6 fruit fly cellular contexts compared by ENCODE assay signal in genomic region chr2L:16815989-16816749, dm6.
TF ChIP-seq lines count a peak whose summit lies in the region.

TSS of gene mdy (plus strand) at chr2L:16816660.

- peak; percentile 82 to 94 for TF ChIP-seq CTCF in S2 (optimal IDR thresholded peaks at IDR 0.05; lab: Kevin White, UChicago)
- TF ChIP-seq CTCF in whole organism, embryonic (GFP tag; optimal IDR thresholded peaks at IDR 0.05; lab: Kevin White, UChicago), result peak; percentile 99

TF ChIP-seq in whole organism, adult, 20 proteins besides CTCF, POLR2A, EP300 and RAD21 (continues in another document):
- TF ChIP-seq CG12768 (GFP tag; optimal IDR thresholded peaks at IDR 0.05; lab: Kevin White, UChicago) (no peak), tj (GFP tag; optimal IDR thresholded peaks at IDR 0.05; lab: Kevin White, UChicago) (no peak), CG5204 (GFP tag; optimal IDR thresholded peaks at IDR 0.05; lab: Kevin White, UChicago) (peak; percentile 70), Mnt (GFP tag; optimal IDR thresholded peaks at IDR 0.05; lab: Kevin White, UChicago) (peak; percentile 79), bab1 (GFP tag; optimal IDR thresholded peaks at IDR 0.05; lab: Kevin White, UChicago) (peak; percentile 65), ovo (GFP tag; optimal IDR thresholded peaks at IDR 0.05; lab: Kevin White, UChicago) (peak; percentile 25), toe (GFP tag; optimal IDR thresholded peaks at IDR 0.05; lab: Kevin White, UChicago) (peak; percentile 28), CG11617 (GFP tag; optimal IDR thresholded peaks at IDR 0.05; lab: Kevin White, UChicago) (peak; percentile 27), Hr96 (GFP tag; optimal IDR thresholded peaks at IDR 0.05; lab: Kevin White, UChicago) (peak; percentile 57), CG33017 (tag; optimal IDR thresholded peaks at IDR 0.05; lab: Kevin White, UChicago) (peak; percentile 13), pad (GFP tag; optimal IDR thresholded peaks at IDR 0.05; lab: Kevin White, UChicago) (peak; percentile 64), Clk (GFP tag; optimal IDR thresholded peaks at IDR 0.05; lab: Kevin White, UChicago) (no peak), cic (GFP tag; optimal IDR thresholded peaks at IDR 0.05; lab: Kevin White, UChicago) (peak; percentile 1), CG1620 (GFP tag; optimal IDR thresholded peaks at IDR 0.05; lab: Kevin White, UChicago) (peak; percentile 35), Crg-1 (GFP tag; optimal IDR thresholded peaks at IDR 0.05; lab: Kevin White, UChicago) (no peak), CG14711 (tag; optimal IDR thresholded peaks at IDR 0.05; lab: Kevin White, UChicago) (peak; percentile 27), cnc (optimal IDR thresholded peaks at IDR 0.05; lab: Kevin White, UChicago) (no peak), kay (GFP tag; lab: Kevin White, UChicago; ENCODE audit: borderline replicate concordance) (peak; percentile 92)

TF ChIP-seq in whole organism, embryonic, 481 proteins besides CTCF, POLR2A, EP300 and RAD21 (continues in another document):
- TF ChIP-seq CG6765 (GFP tag; optimal IDR thresholded peaks at IDR 0.05; lab: Kevin White, UChicago) (peak; percentile 30), zfh1 (GFP tag; IDR thresholded peaks at IDR 0.05; lab: Robert Waterston, UW) (peak; percentile 60; the same call in 2 of the 3 replicates), danr (GFP tag; IDR thresholded peaks at IDR 0.05; lab: Robert Waterston, UW) (0 out of 2 replicates have a peak, but pooled peaks have one; percentile 6), h (optimal IDR thresholded peaks at IDR 0.05; lab: Kevin White, UChicago) (no peak), hb (GFP tag; IDR thresholded peaks at IDR 0.05; lab: Robert Waterston, UW; ENCODE audit: partially characterized antibody) (0 out of 3 replicates have a peak, but pooled peaks have one; percentile 15), Antp (GFP tag; optimal IDR thresholded peaks at IDR 0.05; lab: Kevin White, UChicago) (peak; percentile 56), Hr78 (GFP tag; optimal IDR thresholded peaks at IDR 0.05; lab: Kevin White, UChicago) (no peak), CG4328 (GFP tag; optimal IDR thresholded peaks at IDR 0.05; lab: Kevin White, UChicago) (peak; percentile 0), E2f2 (GFP tag; IDR thresholded peaks at IDR 0.05; lab: Robert Waterston, UW) (peak; percentile 92), tap (tag; optimal IDR thresholded peaks at IDR 0.05; lab: Kevin White, UChicago) (no peak), dmrt99B (tag; optimal IDR thresholded peaks at IDR 0.05; lab: Kevin White, UChicago) (peak; percentile 42), CG14710 (tag; optimal IDR thresholded peaks at IDR 0.05; lab: Kevin White, UChicago) (peak; percentile 58), CG13775 (GFP tag; optimal IDR thresholded peaks at IDR 0.05; lab: Kevin White, UChicago) (peak; percentile 71), HmgD (GFP tag; optimal IDR thresholded peaks at IDR 0.05; lab: Kevin White, UChicago) (no peak), CG4820 (GFP tag; optimal IDR thresholded peaks at IDR 0.05; lab: Kevin White, UChicago) (peak; percentile 43), Stat92E (GFP tag; optimal IDR thresholded peaks at IDR 0.05; lab: Kevin White, UChicago) (peak in 1 of 3 experiments; percentile 83), chinmo (GFP tag; IDR thresholded peaks at IDR 0.05; lab: Robert Waterston, UW; ENCODE audit: partially characterized antibody) (0 out of 4 replicates have a peak, but pooled peaks have one; percentile 34)

TF ChIP-seq in whole organism, prepupa, 60 proteins besides CTCF, POLR2A, EP300 and RAD21 (continues in another document):
- peak; percentile 17 for TF ChIP-seq CG6276 (GFP tag; optimal IDR thresholded peaks at IDR 0.05; lab: Kevin White, UChicago)
- peak; percentile 67 for TF ChIP-seq fkh (GFP tag; optimal IDR thresholded peaks at IDR 0.05; lab: Kevin White, UChicago)
- TF ChIP-seq lz (GFP tag; optimal IDR thresholded peaks at IDR 0.05; lab: Kevin White, UChicago), result peak; percentile 69
- peak; percentile 63 for TF ChIP-seq CG32006 (GFP tag; optimal IDR thresholded peaks at IDR 0.05; lab: Kevin White, UChicago)
- TF ChIP-seq fd85E (GFP tag; optimal IDR thresholded peaks at IDR 0.05; lab: Kevin White, UChicago), result no peak
- peak; percentile 68 for TF ChIP-seq Sox102F (GFP tag; optimal IDR thresholded peaks at IDR 0.05; lab: Kevin White, UChicago)
- no peak for TF ChIP-seq CG7368 (GFP tag; optimal IDR thresholded peaks at IDR 0.05; lab: Kevin White, UChicago)
- TF ChIP-seq Lpt (GFP tag; optimal IDR thresholded peaks at IDR 0.05; lab: Kevin White, UChicago), result peak; percentile 44
- TF ChIP-seq eg (GFP tag; IDR thresholded peaks at IDR 0.05; lab: Robert Waterston, UW), result 0 out of 3 replicates have a peak, but pooled peaks have one; percentile 56
- peak; percentile 72 for TF ChIP-seq Eip75B (GFP tag; optimal IDR thresholded peaks at IDR 0.05; lab: Kevin White, UChicago)
- TF ChIP-seq CG11762 (GFP tag; optimal IDR thresholded peaks at IDR 0.05; lab: Kevin White, UChicago; ENCODE audit: insufficient read depth), result peak; percentile 49
- TF ChIP-seq Ets21C (GFP tag; optimal IDR thresholded peaks at IDR 0.05; lab: Kevin White, UChicago), result peak; percentile 52
- peak; percentile 59 for TF ChIP-seq CG10631 (GFP tag; optimal IDR thresholded peaks at IDR 0.05; lab: Kevin White, UChicago)
- TF ChIP-seq pdm3 (GFP tag; optimal IDR thresholded peaks at IDR 0.05; lab: Kevin White, UChicago), result peak; percentile 57
- no peak for TF ChIP-seq Sox15 (GFP tag; optimal IDR thresholded peaks at IDR 0.05; lab: Kevin White, UChicago)
- TF ChIP-seq spab (GFP tag; optimal IDR thresholded peaks at IDR 0.05; lab: Kevin White, UChicago), result no peak
- no peak for TF ChIP-seq CG9139 (GFP tag; optimal IDR thresholded peaks at IDR 0.05; lab: Kevin White, UChicago)
- peak; percentile 89 for TF ChIP-seq svp (GFP tag; lab: Kevin White, UChicago)
- TF ChIP-seq Hr4 (GFP tag; optimal IDR thresholded peaks at IDR 0.05; lab: Kevin White, UChicago), result peak; percentile 58

TF ChIP-seq in whole organism, pupa, 21 proteins besides CTCF, POLR2A, EP300 and RAD21 (continues in another document):
- TF ChIP-seq CG14655 (GFP tag; optimal IDR thresholded peaks at IDR 0.05; lab: Kevin White, UChicago) (peak; percentile 47), CG17806 (tag; optimal IDR thresholded peaks at IDR 0.05; lab: Kevin White, UChicago) (peak; percentile 37), gl (tag; optimal IDR thresholded peaks at IDR 0.05; lab: Kevin White, UChicago) (peak; percentile 25), CG9948 (tag; optimal IDR thresholded peaks at IDR 0.05; lab: Kevin White, UChicago) (peak; percentile 16), CG10348 (GFP tag; IDR thresholded peaks at IDR 0.05; lab: Robert Waterston, UW) (no peak), CG15710 (tag; optimal IDR thresholded peaks at IDR 0.05; lab: Kevin White, UChicago) (peak; percentile 57), CG34367 (tag; optimal IDR thresholded peaks at IDR 0.05; lab: Kevin White, UChicago) (peak; percentile 40), CG32121 (GFP tag; IDR thresholded peaks at IDR 0.05; lab: Robert Waterston, UW) (peak; percentile 65; the same call in 1 of the 2 replicates), CG8301 (tag; optimal IDR thresholded peaks at IDR 0.05; lab: Kevin White, UChicago) (peak; percentile 27), CG4496 (GFP tag; IDR thresholded peaks at IDR 0.05; lab: Robert Waterston, UW) (peak; percentile 31), Pif1A (GFP tag; optimal IDR thresholded peaks at IDR 0.05; lab: Kevin White, UChicago) (peak; percentile 52), fd96Ca (GFP tag; IDR thresholded peaks at IDR 0.05; lab: Robert Waterston, UW) (peak; percentile 51; the same call in 2 of the 3 replicates), EcR (GFP tag; optimal IDR thresholded peaks at IDR 0.05; lab: Kevin White, UChicago) (no peak), Pif1B (GFP tag; optimal IDR thresholded peaks at IDR 0.05; lab: Kevin White, UChicago) (peak; percentile 51), Snoo (tag; optimal IDR thresholded peaks at IDR 0.05; lab: Kevin White, UChicago) (peak; percentile 32), CG8159 (tag; optimal IDR thresholded peaks at IDR 0.05; lab: Kevin White, UChicago) (peak; percentile 43), CG13204 (GFP tag; optimal IDR thresholded peaks at IDR 0.05; lab: Kevin White, UChicago) (no peak), rn (GFP tag; IDR thresholded peaks at IDR 0.05; lab: Robert Waterston, UW) (0 out of 2 replicates have a peak, but pooled peaks have one; percentile 16), CG12605 (GFP tag; IDR thresholded peaks at IDR 0.05; lab: Robert Waterston, UW) (no peak), Ets98B (GFP tag; IDR thresholded peaks at IDR 0.05; lab: Robert Waterston, UW) (no peak)

TF ChIP-seq in whole organism, wandering third instar larva, 38 proteins besides CTCF, POLR2A, EP300 and RAD21 (continues in another document):
- TF ChIP-seq Dif (GFP tag; optimal IDR thresholded peaks at IDR 0.05; lab: Kevin White, UChicago; ENCODE audit: partially characterized antibody), result no peak
- no peak for TF ChIP-seq Rel (GFP tag; optimal IDR thresholded peaks at IDR 0.05; lab: Kevin White, UChicago)
- no peak for TF ChIP-seq Rel (tag; optimal IDR thresholded peaks at IDR 0.05; lab: Kevin White, UChicago)
- TF ChIP-seq dmrt93B (GFP tag; optimal IDR thresholded peaks at IDR 0.05; lab: Kevin White, UChicago), result peak; percentile 24
- TF ChIP-seq CG9705 (GFP tag; optimal IDR thresholded peaks at IDR 0.05; lab: Kevin White, UChicago), result peak; percentile 14
- no peak for TF ChIP-seq usp (GFP tag; optimal IDR thresholded peaks at IDR 0.05; lab: Kevin White, UChicago)
- peak; percentile 52 for TF ChIP-seq Sp1 (GFP tag; optimal IDR thresholded peaks at IDR 0.05; lab: Kevin White, UChicago)
- TF ChIP-seq dsf (GFP tag; optimal IDR thresholded peaks at IDR 0.05; lab: Kevin White, UChicago; ENCODE audit: borderline replicate concordance), result no peak
- peak; percentile 78 for TF ChIP-seq sv (GFP tag; optimal IDR thresholded peaks at IDR 0.05; lab: Kevin White, UChicago)
- peak; percentile 56 for TF ChIP-seq br (GFP tag; optimal IDR thresholded peaks at IDR 0.05; lab: Kevin White, UChicago)
- TF ChIP-seq Hr78 (GFP tag; optimal IDR thresholded peaks at IDR 0.05; lab: Kevin White, UChicago), result no peak
- no peak for TF ChIP-seq pan (optimal IDR thresholded peaks at IDR 0.05; lab: Kevin White, UChicago)
- no peak for TF ChIP-seq jim (GFP tag; optimal IDR thresholded peaks at IDR 0.05; lab: Kevin White, UChicago)
- peak; percentile 77 for TF ChIP-seq brk (GFP tag; optimal IDR thresholded peaks at IDR 0.05; lab: Kevin White, UChicago)
- no peak for TF ChIP-seq Mio (GFP tag; optimal IDR thresholded peaks at IDR 0.05; lab: Kevin White, UChicago)
- TF ChIP-seq h (GFP tag; optimal IDR thresholded peaks at IDR 0.05; lab: Kevin White, UChicago), result peak; percentile 77
- TF ChIP-seq Hr83 (GFP tag; optimal IDR thresholded peaks at IDR 0.05; lab: Kevin White, UChicago; ENCODE audit: poor library complexity, severe bottlenecking), result peak; percentile 52
- no peak for TF ChIP-seq Vsx2 (GFP tag; optimal IDR thresholded peaks at IDR 0.05; lab: Kevin White, UChicago; ENCODE audit: partially characterized antibody)
- peak; percentile 89 for TF ChIP-seq woc (GFP tag; optimal IDR thresholded peaks at IDR 0.05; lab: Kevin White, UChicago)
- TF ChIP-seq dl (GFP tag; optimal IDR thresholded peaks at IDR 0.05; lab: Kevin White, UChicago; ENCODE audit: insufficient read depth in 1 of 2, partially characterized antibody in 2 of 2), result no peak
- TF ChIP-seq tai (GFP tag; optimal IDR thresholded peaks at IDR 0.05; lab: Kevin White, UChicago), result peak; percentile 76
- TF ChIP-seq Dfd (GFP tag; optimal IDR thresholded peaks at IDR 0.05; lab: Kevin White, UChicago), result no peak
